Worm (Caenorhabditis elegans) whole organism, early embryonic: ENCODE results near the gene ZC239.6.

Experiments
- B0310.2 ChIP-seq: sonication (generic microtip); optimal IDR thresholded peaks from 2 replicates; lab custom pipeline; 2016; ENCODE audit warnings: mild to moderate bottlenecking, missing genetic modification characterization, missing compliant biosample characterization
- F13C5.2 ChIP-seq: sonication (generic microtip); optimal IDR thresholded peaks from 2 replicates; lab custom pipeline; 2017; ENCODE audit warnings: mild to moderate bottlenecking, missing genetic modification characterization, inconsistent platforms, missing compliant biosample characterization
- aly-1 ChIP-seq: sonication (generic microtip); optimal IDR thresholded peaks from 2 replicates; lab custom pipeline; 2016; ENCODE audit warnings: missing genetic modification characterization, missing compliant biosample characterization
- ama-1 ChIP-seq: fragments of 150-350 bp; optimal IDR thresholded peaks from 2 replicates; lab custom pipeline; 2014
- ceh-13 ChIP-seq: fragments of 200-800 bp; sonication (Bioruptor generic); optimal IDR thresholded peaks from 2 replicates; lab custom pipeline; 2018; ENCODE audit warnings: mild to moderate bottlenecking, missing genetic modification characterization, missing compliant biosample characterization
- ceh-36 ChIP-seq: sonication (generic microtip); optimal IDR thresholded peaks from 2 replicates; lab custom pipeline; 2016; ENCODE audit warnings: missing genetic modification characterization, inconsistent platforms, missing compliant biosample characterization
- ets-7 ChIP-seq: sonication (generic microtip); optimal IDR thresholded peaks from 2 replicates; lab custom pipeline; 2016; ENCODE audit warnings: missing genotype, missing genetic modification characterization, missing compliant biosample characterization
- flt-1 ChIP-seq: fragments of 200-800 bp; sonication (Bioruptor generic); IDR thresholded peaks from 2 replicates; pipeline ENCODE4 v1.3.6; 2022; ENCODE audit warnings: missing genetic modification characterization, missing compliant biosample characterization
- hmbx-1 ChIP-seq: sonication (generic microtip); optimal IDR thresholded peaks from 2 replicates; lab custom pipeline; 2016; ENCODE audit warnings: mild to moderate bottlenecking, missing genetic modification characterization, missing compliant biosample characterization
- hmg-4 ChIP-seq: fragments of 200-800 bp; sonication (Bioruptor generic); optimal IDR thresholded peaks from 2 replicates; lab custom pipeline; 2018; ENCODE audit warnings: mild to moderate bottlenecking, missing genetic modification characterization, missing compliant biosample characterization
- hnd-1 ChIP-seq: sonication (generic microtip); optimal IDR thresholded peaks from 2 replicates; lab custom pipeline; 2016; ENCODE audit warnings: missing genetic modification characterization, missing compliant biosample characterization
- pes-1 ChIP-seq: fragments of 200-800 bp; sonication (Bioruptor generic); IDR thresholded peaks from 2 replicates; pipeline ENCODE4 v1.3.6; 2022; ENCODE audit warnings: missing genetic modification reagents, missing genetic modification characterization, missing compliant biosample characterization
- scrt-1 ChIP-seq: fragments of 200-800 bp; sonication (Bioruptor generic); IDR thresholded peaks from 2 replicates; pipeline ENCODE4 v1.3.6; 2022; ENCODE audit warnings: missing genetic modification characterization, missing compliant biosample characterization
- sea-1 ChIP-seq: fragments of 200-800 bp; sonication (Bioruptor generic); conservative IDR thresholded peaks from 2 replicates; pipeline ENCODE4 v1.3.6; 2022; ENCODE audit warnings: missing genetic modification characterization, missing compliant biosample characterization
- tbx-11 ChIP-seq: fragments of 200-800 bp; sonication (Bioruptor generic); IDR thresholded peaks from 2 replicates; pipeline ENCODE4 v1.3.6; 2022; ENCODE audit warnings: missing genetic modification characterization, missing compliant biosample characterization
- tbx-37 ChIP-seq: fragments of 200-800 bp; sonication (Bioruptor generic); conservative IDR thresholded peaks from 2 replicates; pipeline ENCODE4 v1.3.6; 2022; ENCODE audit warnings: missing genetic modification reagents, missing genetic modification characterization, missing compliant biosample characterization
- tra-4 ChIP-seq: sonication (generic microtip); optimal IDR thresholded peaks from 2 replicates; lab custom pipeline; 2017; ENCODE audit warnings: missing genetic modification characterization, missing compliant biosample characterization

ZC239.6 gene

ce11 chrII:3225200-3225599 is 15.8 kb downstream of the ZC239.6 start, which contains the start of gene ZC239.16:
Gene ZC239.16, minus strand, starts transcription at chrII:3225319.
- TF ChIP-seq flt-1 (GFP tag; lab: Robert Waterston, UW) (no peak), tbx-11 (no peak), hnd-1 (tag; lab: Kevin White, UChicago) (no peak), F13C5.2 (tag; lab: Kevin White, UChicago) (no peak), scrt-1 (GFP tag; lab: Robert Waterston, UW) (no peak), hmbx-1 (tag; lab: Kevin White, UChicago) (no peak), sea-1 (GFP tag; lab: Robert Waterston, UW) (no peak), ceh-13 (GFP tag; lab: Kevin White, UChicago) (no peak), ceh-36 (tag; lab: Kevin White, UChicago) (no peak), ama-1 (lab: Kevin White, UChicago) (no peak)

DNA sequence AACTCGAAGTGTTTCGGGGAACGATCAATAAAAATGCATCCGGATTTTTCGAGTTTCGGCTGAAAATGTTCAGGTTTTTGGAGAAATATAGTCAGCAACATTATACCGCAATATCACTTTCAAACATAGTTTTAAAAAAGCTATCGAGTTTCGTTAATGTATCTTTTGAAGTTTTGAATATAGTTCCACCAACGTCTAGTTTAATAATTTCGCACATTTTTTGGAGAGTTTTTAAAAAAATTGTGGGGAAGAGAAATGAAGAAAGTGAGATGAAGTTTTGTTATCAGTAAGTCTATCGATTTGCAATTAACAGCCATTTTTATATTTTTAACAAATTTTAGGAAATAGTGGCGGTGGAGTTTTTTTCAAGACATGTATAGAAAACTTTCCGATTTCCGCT is 16.3 kb downstream of the ZC239.6 start, which contains the start of gene ZC239.17:
Gene ZC239.17, minus strand, starts transcription at position 101 of the 400 bp plus-strand sequence.
- TF ChIP-seq scrt-1 (GFP tag; lab: Robert Waterston, UW) (no peak), ama-1 (lab: Kevin White, UChicago) (no peak), F13C5.2 (tag; lab: Kevin White, UChicago) (no peak), pes-1 (GFP tag; lab: Robert Waterston, UW) (no peak), ceh-36 (tag; lab: Kevin White, UChicago) (no peak), B0310.2 (no peak)

- TF ChIP-seq ama-1 (lab: Kevin White, UChicago): no peak
- TF ChIP-seq hmg-4 (GFP tag; lab: Kevin White, UChicago): no peak
- TF ChIP-seq aly-1: no peak
- no peak for TF ChIP-seq flt-1 (GFP tag; lab: Robert Waterston, UW)
- no peak for TF ChIP-seq hmbx-1 (tag; lab: Kevin White, UChicago)
- no peak for TF ChIP-seq pes-1 (GFP tag; lab: Robert Waterston, UW)
- no peak for TF ChIP-seq scrt-1 (GFP tag; lab: Robert Waterston, UW)
- no peak for TF ChIP-seq sea-1 (GFP tag; lab: Robert Waterston, UW)
- TF ChIP-seq ceh-36 (tag; lab: Kevin White, UChicago): no peak
- TF ChIP-seq tbx-37: no peak
- no peak for TF ChIP-seq tra-4 (tag; lab: Kevin White, UChicago)
- no peak for TF ChIP-seq ceh-13 (GFP tag; lab: Kevin White, UChicago)
- TF ChIP-seq tbx-11: no peak
- no peak for TF ChIP-seq B0310.2
- TF ChIP-seq hnd-1 (tag; lab: Kevin White, UChicago): no peak
- no peak for TF ChIP-seq ets-7 (tag; lab: Kevin White, UChicago)
- TF ChIP-seq F13C5.2 (tag; lab: Kevin White, UChicago): no peak
These were observed 21.0 kb downstream of the ZC239.6 start, which contains the start of gene srh-297 for ce11 chrII:3230422-3230821. Gene srh-297, minus strand, starts transcription at chrII:3230522.

ce11 chrII:3234725-3235124 is 25.3 kb downstream of the ZC239.6 start, which contains the start of gene C17F4.8:
Gene C17F4.8, minus strand, starts transcription at chrII:3234825.
- no peak for TF ChIP-seq tbx-37
- TF ChIP-seq ama-1 (lab: Kevin White, UChicago): no peak
- TF ChIP-seq ets-7 (tag; lab: Kevin White, UChicago): no peak
- TF ChIP-seq tra-4 (tag; lab: Kevin White, UChicago): no peak
- TF ChIP-seq scrt-1 (GFP tag; lab: Robert Waterston, UW): no peak
- TF ChIP-seq B0310.2: no peak
- no peak for TF ChIP-seq F13C5.2 (tag; lab: Kevin White, UChicago)

DNA sequence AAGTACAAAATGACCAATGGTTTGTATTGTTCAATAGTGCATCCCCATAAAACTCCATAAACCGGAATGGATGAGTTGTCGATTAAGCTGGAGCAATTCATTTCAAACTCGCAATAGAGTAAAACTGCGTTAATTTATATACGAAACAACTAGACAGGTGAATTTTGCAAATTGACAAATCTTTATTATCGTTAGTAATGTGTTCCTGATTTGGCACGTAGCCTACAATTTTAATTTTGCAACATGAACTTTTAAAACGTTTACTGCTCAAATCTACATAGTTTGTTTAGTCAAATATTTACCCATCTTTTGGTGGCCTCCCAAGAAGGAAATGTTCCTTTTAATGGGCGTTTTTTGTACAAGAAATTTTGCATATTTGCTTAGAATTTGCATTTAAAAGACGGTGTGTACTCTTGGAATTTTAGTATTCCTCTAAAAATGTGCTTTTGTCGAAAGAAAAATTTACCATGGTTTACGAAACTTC is 27.6 kb downstream of the ZC239.6 start, which contains the start of the genes srz-67 and C17F4.11:
Gene srz-67, minus strand, starts transcription at position 101 of the 484 bp plus-strand sequence.
Gene C17F4.11, plus strand, starts transcription at position 434 of the 484 bp plus-strand sequence.
- TF ChIP-seq ceh-13 (GFP tag; lab: Kevin White, UChicago) (no peak), pes-1 (GFP tag; lab: Robert Waterston, UW) (no peak), hmbx-1 (tag; lab: Kevin White, UChicago) (no peak), flt-1 (GFP tag; lab: Robert Waterston, UW) (no peak), B0310.2 (no peak), tbx-37 (no peak), scrt-1 (GFP tag; lab: Robert Waterston, UW) (no peak), ets-7 (tag; lab: Kevin White, UChicago) (no peak), aly-1 (no peak)

DNA sequence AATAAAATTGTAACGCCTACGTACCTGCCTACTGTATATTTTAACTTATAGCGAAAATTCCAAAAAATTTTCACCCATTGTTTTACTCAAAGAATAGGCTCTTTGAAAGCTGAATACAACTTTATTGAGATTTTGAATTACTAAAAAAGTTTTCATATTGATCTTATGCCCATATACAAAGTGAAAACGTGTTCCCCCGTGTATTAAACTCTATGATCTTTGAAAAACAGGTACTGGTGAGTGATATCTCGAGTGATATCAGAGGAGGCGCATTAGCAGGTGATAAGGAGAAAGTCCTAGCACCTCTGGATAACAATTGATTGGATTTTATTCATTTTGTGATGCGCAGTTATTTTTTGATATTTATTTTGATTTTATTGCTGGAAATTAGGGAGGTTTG is 30.8 kb downstream of the ZC239.6 start, which contains the start of gene C17F4.3:
Gene C17F4.3, plus strand, starts transcription at position 301 of the 400 bp plus-strand sequence.
- TF ChIP-seq tbx-37 (no peak), ceh-13 (GFP tag; lab: Kevin White, UChicago) (no peak), hnd-1 (tag; lab: Kevin White, UChicago) (no peak), hmbx-1 (tag; lab: Kevin White, UChicago) (no peak), ama-1 (lab: Kevin White, UChicago) (no peak), B0310.2 (no peak), ceh-36 (tag; lab: Kevin White, UChicago) (no peak), hmg-4 (GFP tag; lab: Kevin White, UChicago) (no peak), sea-1 (GFP tag; lab: Robert Waterston, UW) (no peak), aly-1 (no peak), ets-7 (tag; lab: Kevin White, UChicago) (no peak), scrt-1 (GFP tag; lab: Robert Waterston, UW) (no peak), F13C5.2 (tag; lab: Kevin White, UChicago) (no peak), tbx-11 (no peak), tra-4 (tag; lab: Kevin White, UChicago) (no peak), flt-1 (GFP tag; lab: Robert Waterston, UW) (no peak), pes-1 (GFP tag; lab: Robert Waterston, UW) (no peak)

DNA sequence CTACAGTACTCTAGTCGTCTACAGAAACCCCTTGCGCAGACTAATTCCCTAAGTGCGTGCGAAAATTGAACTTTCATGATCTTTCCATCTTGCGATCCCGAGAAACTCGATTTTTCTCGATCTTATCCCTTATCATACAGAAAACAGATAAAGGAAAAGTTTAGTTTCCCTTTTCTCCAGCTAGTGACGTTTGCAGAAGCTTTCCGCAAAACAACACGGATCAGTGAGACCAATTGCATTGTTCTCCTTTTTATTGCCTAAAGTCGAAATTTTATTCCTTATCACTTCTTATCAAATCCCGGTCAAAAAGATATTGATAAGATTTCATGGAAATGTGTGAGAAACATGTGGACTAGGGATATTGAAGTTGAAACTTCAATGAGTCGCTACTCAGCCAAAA is 32.4 kb downstream of the ZC239.6 start:
- TF ChIP-seq aly-1: no peak
- no peak for TF ChIP-seq tbx-37
- TF ChIP-seq sea-1 (GFP tag; lab: Robert Waterston, UW): no peak
- TF ChIP-seq B0310.2: no peak
- no peak for TF ChIP-seq ets-7 (tag; lab: Kevin White, UChicago)
- TF ChIP-seq F13C5.2 (tag; lab: Kevin White, UChicago): no peak
- TF ChIP-seq ama-1 (lab: Kevin White, UChicago): no peak
- no peak for TF ChIP-seq hmbx-1 (tag; lab: Kevin White, UChicago)
- TF ChIP-seq scrt-1 (GFP tag; lab: Robert Waterston, UW): no peak
